Fruit fly (Drosophila melanogaster): ENCODE results near the gene S6kII.

The S6kII gene

DNA sequence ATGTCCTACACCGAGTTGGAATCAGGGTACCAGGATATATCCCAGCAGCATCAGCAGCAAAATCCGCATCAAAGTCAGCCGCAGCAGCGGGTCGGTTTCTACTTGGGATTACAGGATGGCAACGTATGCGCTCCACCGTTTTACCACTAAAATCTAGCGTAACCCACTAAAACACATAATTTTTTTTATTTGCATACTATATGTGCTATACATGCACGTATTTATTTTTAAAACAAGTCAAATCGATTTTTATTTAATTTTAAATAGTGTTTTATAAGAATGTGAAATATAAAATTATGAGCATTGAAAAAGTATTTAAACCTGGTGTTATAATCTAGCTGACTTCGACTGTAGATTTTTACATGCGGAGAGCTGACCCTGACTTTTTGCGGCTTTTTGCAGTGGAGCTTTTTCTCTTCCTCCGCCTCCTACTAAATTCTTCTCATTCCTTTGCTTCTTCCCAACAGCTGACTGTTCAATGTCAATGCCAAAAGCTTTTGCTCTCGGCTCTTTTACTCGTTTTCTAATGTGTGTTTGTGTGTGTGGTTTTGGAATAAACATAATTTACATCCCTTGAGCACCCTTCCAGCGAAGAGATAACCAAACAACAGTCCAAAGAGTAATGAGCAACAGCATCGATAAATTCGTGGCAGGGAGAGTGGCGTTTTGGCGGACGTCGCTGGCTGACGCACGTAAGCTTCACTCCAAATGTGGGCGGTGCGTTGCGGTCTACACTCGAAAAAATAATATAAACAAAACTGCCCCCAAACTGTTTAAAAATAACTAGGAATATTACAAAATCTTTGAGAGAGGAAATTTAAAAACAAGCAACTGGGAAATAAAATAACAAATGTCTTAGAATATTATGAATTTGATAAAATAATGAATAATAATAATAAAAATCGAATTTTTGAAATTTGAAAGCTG, 41.8 kb upstream of the S6kII start:
- peak; percentile 49 for TF ChIP-seq CG14655 (GFP tag; optimal IDR thresholded peaks at IDR 0.05)
- TF ChIP-seq CG10348 (GFP tag; IDR thresholded peaks at IDR 0.05) = no peak
- peak; percentile 30 for TF ChIP-seq CG15710 (tag; optimal IDR thresholded peaks at IDR 0.05)
- no peak for TF ChIP-seq CG34367 (tag; optimal IDR thresholded peaks at IDR 0.05)
- peak; percentile 57 for TF ChIP-seq CG8159 (tag; optimal IDR thresholded peaks at IDR 0.05)
- 0 out of 2 replicates have a peak, but pooled peaks have one; percentile 20 for TF ChIP-seq CG12605 (GFP tag; IDR thresholded peaks at IDR 0.05)
- TF ChIP-seq Pif1A (GFP tag; optimal IDR thresholded peaks at IDR 0.05) = no peak
- peak; percentile 32 for TF ChIP-seq CG9948 (tag; optimal IDR thresholded peaks at IDR 0.05)
- TF ChIP-seq CG8301 (tag; optimal IDR thresholded peaks at IDR 0.05) = peak; percentile 27
- TF ChIP-seq Pif1B (GFP tag; optimal IDR thresholded peaks at IDR 0.05) = no peak
- peak; percentile 25 for TF ChIP-seq Snoo (tag; optimal IDR thresholded peaks at IDR 0.05)
- peak; percentile 16 for TF ChIP-seq EcR (GFP tag; optimal IDR thresholded peaks at IDR 0.05)
- TF ChIP-seq CG4496 (GFP tag; IDR thresholded peaks at IDR 0.05) = 0 out of 3 replicates have a peak, but pooled peaks have one; percentile 11
- TF ChIP-seq fd96Ca (GFP tag; IDR thresholded peaks at IDR 0.05) = no peak
- no peak for TF ChIP-seq CG32121 (GFP tag; IDR thresholded peaks at IDR 0.05)
- no peak for TF ChIP-seq gl (tag; optimal IDR thresholded peaks at IDR 0.05)
- TF ChIP-seq CG13204 (GFP tag; optimal IDR thresholded peaks at IDR 0.05) = no peak
- no peak for TF ChIP-seq D1 (tag; optimal IDR thresholded peaks at IDR 0.05)
- TF ChIP-seq rn (GFP tag; IDR thresholded peaks at IDR 0.05) = no peak
- peak; percentile 40 for TF ChIP-seq CG17806 (tag; optimal IDR thresholded peaks at IDR 0.05)
- no peak for TF ChIP-seq Ets98B (GFP tag; IDR thresholded peaks at IDR 0.05)

DNA sequence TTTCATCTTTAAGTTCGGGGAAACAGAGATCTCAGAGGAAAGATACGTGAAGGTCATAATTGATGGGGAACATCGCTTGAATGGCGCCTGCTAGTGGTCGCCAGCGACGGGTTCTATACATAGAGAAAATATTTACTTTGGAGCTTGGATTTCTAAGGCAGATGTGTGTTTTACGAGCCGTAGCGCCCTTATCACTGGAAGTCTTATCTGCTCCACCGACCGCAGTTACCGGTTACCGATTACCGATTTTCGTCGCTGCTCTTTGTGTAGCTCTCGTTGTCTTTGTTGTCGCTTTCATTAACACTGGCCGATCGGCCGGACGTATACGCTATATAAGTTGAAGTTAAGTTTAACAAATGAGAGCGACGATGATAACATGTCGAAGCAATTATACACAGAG, 39.2 kb upstream of the S6kII start:
- no peak for TF ChIP-seq CG13204 (GFP tag; optimal IDR thresholded peaks at IDR 0.05)
- no peak for TF ChIP-seq EcR (GFP tag; optimal IDR thresholded peaks at IDR 0.05)
- no peak for TF ChIP-seq Pif1B (GFP tag; optimal IDR thresholded peaks at IDR 0.05)
- no peak for TF ChIP-seq gl (tag; optimal IDR thresholded peaks at IDR 0.05)
- no peak for TF ChIP-seq CG8301 (tag; optimal IDR thresholded peaks at IDR 0.05)

DNA sequence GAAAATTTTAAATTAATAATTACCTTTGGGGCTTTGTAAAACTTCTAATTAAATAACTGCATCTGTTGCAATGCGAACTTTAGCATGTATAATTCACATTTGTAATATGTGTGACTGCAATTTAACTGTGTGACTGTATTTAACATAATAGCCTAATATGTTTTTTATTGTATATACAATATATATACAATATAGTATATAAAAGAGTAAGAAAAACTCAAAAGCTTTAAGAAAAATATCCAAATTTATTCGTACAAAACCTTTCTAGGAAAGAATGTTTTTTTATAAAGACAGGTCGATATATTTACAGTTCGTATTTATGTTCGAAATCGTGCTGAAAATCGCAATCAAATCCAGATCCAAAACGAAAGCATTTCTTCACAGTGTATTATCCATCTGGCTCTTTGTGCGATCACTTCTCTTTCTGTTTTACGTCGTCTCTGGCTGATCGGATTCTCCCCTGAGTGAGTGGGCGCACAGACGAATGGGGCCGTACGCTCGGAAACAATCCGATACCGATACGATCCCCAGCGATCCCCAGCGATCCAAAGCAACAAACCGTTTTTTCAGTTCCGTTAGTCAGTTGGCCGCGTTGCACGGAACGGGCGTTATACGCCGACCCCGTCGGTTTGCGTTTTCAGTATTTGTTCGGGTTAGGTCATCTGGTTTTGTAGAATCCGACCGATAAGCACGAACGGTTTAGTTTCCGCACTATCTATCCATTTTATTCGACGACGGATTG, 38.6 kb upstream of the S6kII start:
- TF ChIP-seq rn (GFP tag; IDR thresholded peaks at IDR 0.05) = no peak
- TF ChIP-seq CG14655 (GFP tag; optimal IDR thresholded peaks at IDR 0.05) = peak; percentile 68
- TF ChIP-seq CG13204 (GFP tag; optimal IDR thresholded peaks at IDR 0.05) = no peak
- TF ChIP-seq CG32121 (GFP tag; IDR thresholded peaks at IDR 0.05) = no peak
- no peak for TF ChIP-seq gl (tag; optimal IDR thresholded peaks at IDR 0.05)
- peak; percentile 74 for TF ChIP-seq Snoo (tag; optimal IDR thresholded peaks at IDR 0.05)
- TF ChIP-seq CG12605 (GFP tag; IDR thresholded peaks at IDR 0.05) = no peak
- TF ChIP-seq Pif1B (GFP tag; optimal IDR thresholded peaks at IDR 0.05) = peak; percentile 33
- 0 out of 3 replicates have a peak, but pooled peaks have one; percentile 8 for TF ChIP-seq CG4496 (GFP tag; IDR thresholded peaks at IDR 0.05)
- no peak for TF ChIP-seq CG8301 (tag; optimal IDR thresholded peaks at IDR 0.05)
- TF ChIP-seq Ets98B (GFP tag; IDR thresholded peaks at IDR 0.05) = no peak
- TF ChIP-seq CG10348 (GFP tag; IDR thresholded peaks at IDR 0.05) = no peak
- TF ChIP-seq CG15710 (tag; optimal IDR thresholded peaks at IDR 0.05) = peak; percentile 71
- peak; percentile 35 for TF ChIP-seq CG34367 (tag; optimal IDR thresholded peaks at IDR 0.05)
- TF ChIP-seq fd96Ca (GFP tag; IDR thresholded peaks at IDR 0.05) = no peak
- TF ChIP-seq CG9948 (tag; optimal IDR thresholded peaks at IDR 0.05) = peak; percentile 49
- peak; percentile 20 for TF ChIP-seq Pif1A (GFP tag; optimal IDR thresholded peaks at IDR 0.05)
- TF ChIP-seq CG17806 (tag; optimal IDR thresholded peaks at IDR 0.05) = peak; percentile 22
- TF ChIP-seq CG8159 (tag; optimal IDR thresholded peaks at IDR 0.05) = peak; percentile 77
- no peak for TF ChIP-seq D1 (tag; optimal IDR thresholded peaks at IDR 0.05)

DNA sequence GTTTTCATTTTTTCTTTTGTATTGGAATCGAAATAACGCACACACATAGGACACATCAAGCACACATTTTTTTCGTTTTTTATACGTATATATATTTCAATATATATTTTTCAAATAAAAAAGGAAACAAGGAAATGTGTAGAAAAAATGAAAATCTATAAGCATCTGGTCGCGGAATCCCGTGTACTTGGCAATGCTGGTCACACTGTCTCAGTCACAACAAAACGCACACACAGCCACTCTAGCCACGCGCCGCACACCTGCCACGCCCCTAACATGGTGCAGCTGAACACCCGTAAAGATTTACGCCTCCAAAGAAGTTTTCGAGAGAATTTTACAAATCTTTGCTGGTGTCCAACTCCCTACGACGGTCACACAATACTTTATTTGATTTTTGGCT, 30.2 kb upstream of the S6kII start:
- no peak for TF ChIP-seq EcR (GFP tag; optimal IDR thresholded peaks at IDR 0.05)
- no peak for TF ChIP-seq CG10348 (GFP tag; IDR thresholded peaks at IDR 0.05)
- TF ChIP-seq CG32121 (GFP tag; IDR thresholded peaks at IDR 0.05) = no peak
- TF ChIP-seq CG13204 (GFP tag; optimal IDR thresholded peaks at IDR 0.05) = no peak
- no peak for TF ChIP-seq CG15710 (tag; optimal IDR thresholded peaks at IDR 0.05)
- no peak for TF ChIP-seq CG8159 (tag; optimal IDR thresholded peaks at IDR 0.05)
- no peak for TF ChIP-seq D1 (tag; optimal IDR thresholded peaks at IDR 0.05)
- TF ChIP-seq CG12605 (GFP tag; IDR thresholded peaks at IDR 0.05) = no peak
- no peak for TF ChIP-seq Snoo (tag; optimal IDR thresholded peaks at IDR 0.05)
- no peak for TF ChIP-seq CG14655 (GFP tag; optimal IDR thresholded peaks at IDR 0.05)
- TF ChIP-seq CG4496 (GFP tag; IDR thresholded peaks at IDR 0.05) = no peak
- no peak for TF ChIP-seq CG9948 (tag; optimal IDR thresholded peaks at IDR 0.05)
- TF ChIP-seq Ets98B (GFP tag; IDR thresholded peaks at IDR 0.05) = no peak
- TF ChIP-seq gl (tag; optimal IDR thresholded peaks at IDR 0.05) = no peak
- TF ChIP-seq CG17806 (tag; optimal IDR thresholded peaks at IDR 0.05) = no peak
- no peak for TF ChIP-seq CG8301 (tag; optimal IDR thresholded peaks at IDR 0.05)
- no peak for TF ChIP-seq Pif1A (GFP tag; optimal IDR thresholded peaks at IDR 0.05)
- TF ChIP-seq fd96Ca (GFP tag; IDR thresholded peaks at IDR 0.05) = no peak
- TF ChIP-seq CG34367 (tag; optimal IDR thresholded peaks at IDR 0.05) = no peak

DNA sequence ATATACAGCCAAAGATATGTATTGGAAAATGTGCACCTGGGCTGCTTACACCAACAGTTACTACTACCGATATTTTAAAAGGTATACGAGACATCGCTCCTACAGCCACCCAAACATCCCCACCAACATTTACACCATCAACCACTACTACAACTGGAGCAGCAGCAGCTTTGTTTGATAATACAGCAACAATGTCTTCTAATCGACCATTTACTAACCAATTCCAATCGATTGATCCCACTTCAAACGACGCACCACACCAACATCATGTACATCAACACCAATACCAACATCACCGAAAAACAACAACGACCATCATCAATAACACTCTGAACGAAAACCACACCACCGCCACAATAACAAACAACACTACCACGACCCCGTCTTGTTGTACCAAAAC, 27.5 kb upstream of the S6kII start:
- no peak for TF ChIP-seq CG17806 (tag; optimal IDR thresholded peaks at IDR 0.05)

All from whole organism, pupa.